Worm (Caenorhabditis elegans) whole organism, L4 larva: ENCODE results near the gene sel-12.
A peak's percentile ranks its signal among the peaks of the same experiment; 100 is the strongest.

Source experiments
- D1046.2 ChIP-seq: fragments of 200-800 bp; sonication (Bioruptor generic); IDR thresholded peaks from 2 replicates; pipeline ENCODE4 v1.3.6; 2022; ENCODE audit warnings: missing genetic modification characterization, missing compliant biosample characterization
- F10B5.3 ChIP-seq: sonication (generic microtip); optimal IDR thresholded peaks from 2 replicates; lab custom pipeline; 2016; ENCODE audit warnings: mild to moderate bottlenecking, missing genetic modification characterization, missing compliant biosample characterization
- F26F4.8 ChIP-seq: fragments of 200-800 bp; sonication (Bioruptor generic); conservative IDR thresholded peaks from 2 replicates; pipeline ENCODE4 v1.3.6; 2022; ENCODE audit warnings: missing genetic modification characterization, missing compliant biosample characterization
- R02D3.7 ChIP-seq: fragments of 150-350 bp; sonication (generic microtip); optimal IDR thresholded peaks from 3 replicates; lab custom pipeline; 2014; ENCODE audit warnings: missing biosample characterization, missing genetic modification characterization
- T20F7.1 ChIP-seq: fragments of 200-800 bp; sonication (Bioruptor generic); optimal IDR thresholded peaks from 2 replicates; lab custom pipeline; 2018; ENCODE audit warnings: mild to moderate bottlenecking, missing genetic modification characterization, missing compliant biosample characterization
- Y105C5A.15 ChIP-seq: fragments of 200-800 bp; sonication (Bioruptor generic); IDR thresholded peaks from 2 replicates; pipeline ENCODE4 v1.3.6; 2022; ENCODE audit warnings: missing genetic modification characterization, missing compliant biosample characterization
- Y75B8A.6 ChIP-seq: fragments of 200-800 bp; sonication (Bioruptor generic); IDR thresholded peaks from 2 replicates; pipeline ENCODE4 v1.3.6; 2022; ENCODE audit warnings: missing genetic modification reagents, missing genetic modification characterization, missing compliant biosample characterization
- ZK337.2 ChIP-seq: fragments of 200-800 bp; sonication (Bioruptor generic); IDR thresholded peaks from 2 replicates; pipeline ENCODE4 v1.3.6; 2022; ENCODE audit warnings: missing genetic modification reagents, missing genetic modification characterization, missing compliant biosample characterization
- aha-1 ChIP-seq: fragments of 150-350 bp; peaks from one replicate; lab custom pipeline; 2014; ENCODE audit warnings: missing biosample characterization, missing genetic modification characterization
- ama-1 ChIP-seq: fragments of 150-350 bp; optimal IDR thresholded peaks from 2 replicates; lab custom pipeline; 2014; ENCODE audit warnings: inconsistent platforms, mixed read lengths
- arid-1 ChIP-seq: fragments of 200-800 bp; sonication (Bioruptor generic); conservative IDR thresholded peaks from 2 replicates; pipeline ENCODE4 v1.3.6; 2022; ENCODE audit warnings: missing genetic modification reagents, missing genetic modification characterization, missing compliant biosample characterization
- ces-1 ChIP-seq: fragments of 150-350 bp; sonication (generic microtip); optimal IDR thresholded peaks from 4 replicates; lab custom pipeline; 2014; ENCODE audit warnings: missing biosample characterization, missing genetic modification reagents, missing genetic modification characterization
- cey-2 ChIP-seq: sonication (generic microtip); optimal IDR thresholded peaks from 3 replicates; lab custom pipeline; 2017; ENCODE audit warnings: missing genetic modification characterization, mild to moderate bottlenecking, missing compliant biosample characterization, antibody characterized with exemption, borderline replicate concordance; ENCODE audit not compliant: insufficient read depth
- ctbp-1 ChIP-seq: fragments of 200-800 bp; sonication (Bioruptor generic); IDR thresholded peaks from 2 replicates; pipeline ENCODE4 v1.3.6; 2022; ENCODE audit warnings: missing genetic modification reagents, missing genetic modification characterization, missing compliant biosample characterization
- daf-16 ChIP-seq, 3 experiments: sonication (generic microtip); optimal IDR thresholded peaks; 2 replicates each; lab custom pipeline; 2016 to 2017; ENCODE audit warnings: missing genetic modification characterization in 3 of 3, missing genetic modification reagents in 3 of 3, mild to moderate bottlenecking in 2 of 3, missing compliant biosample characterization in 2 of 3, missing biosample characterization in 1 of 3, moderate library complexity in 1 of 3
- dmd-8 ChIP-seq: fragments of 200-800 bp; sonication (Bioruptor generic); IDR thresholded peaks from 2 replicates; pipeline ENCODE4 v1.3.6; 2022; ENCODE audit warnings: missing genetic modification characterization, missing compliant biosample characterization
- dve-1 ChIP-seq: sonication (generic microtip); optimal IDR thresholded peaks from 2 replicates; lab custom pipeline; 2017; ENCODE audit warnings: antibody characterized with exemption, mild to moderate bottlenecking, missing genetic modification characterization, missing compliant biosample characterization; ENCODE audit not compliant: insufficient read depth
- hif-1 ChIP-seq, 2 experiments: sonication (generic microtip); optimal IDR thresholded peaks; 2 replicates each; lab custom pipeline; 2016 to 2017; ENCODE audit warnings: missing compliant biosample characterization in 2 of 2, missing genetic modification characterization in 2 of 2, missing genetic modification reagents in 2 of 2, missing genotype in 2 of 2, mild to moderate bottlenecking in 1 of 2
- hlh-30 ChIP-seq: sonication (generic microtip); optimal IDR thresholded peaks from 2 replicates; lab custom pipeline; 2017; ENCODE audit warnings: antibody characterized with exemption, mild to moderate bottlenecking, missing genetic modification characterization, missing compliant biosample characterization; ENCODE audit not compliant: insufficient read depth
- hmg-1.1 ChIP-seq: fragments of 200-800 bp; sonication (Bioruptor generic); IDR thresholded peaks from 2 replicates; pipeline ENCODE4 v1.3.6; 2022; ENCODE audit warnings: missing genetic modification reagents, missing genetic modification characterization, missing compliant biosample characterization
- jun-1 ChIP-seq: fragments of 150-350 bp; optimal IDR thresholded peaks from 2 replicates; lab custom pipeline; 2014; ENCODE audit warnings: missing biosample characterization, missing genetic modification reagents, missing genetic modification characterization
- lin-38 ChIP-seq: fragments of 200-800 bp; sonication (Bioruptor generic); IDR thresholded peaks from 2 replicates; pipeline ENCODE4 v1.3.6; 2022; ENCODE audit warnings: missing genetic modification reagents, missing genetic modification characterization, missing compliant biosample characterization
- lsy-2 ChIP-seq, 2 experiments: fragments of 150-350 bp in 1 of 2; sonication (generic microtip) in 1 of 2; optimal IDR thresholded peaks; 2 replicates each; lab custom pipeline; 2014 to 2017; ENCODE audit warnings: missing biosample characterization in 2 of 2, missing genetic modification characterization in 2 of 2
- madf-9 ChIP-seq: fragments of 200-800 bp; sonication (Bioruptor generic); conservative IDR thresholded peaks from 2 replicates; pipeline ENCODE4 v1.3.6; 2022; ENCODE audit warnings: missing genetic modification reagents, missing genetic modification characterization, missing compliant biosample characterization
- mdt-29 ChIP-seq: fragments of 200-800 bp; sonication (Bioruptor generic); IDR thresholded peaks from 2 replicates; pipeline ENCODE4 v1.3.6; 2022; ENCODE audit warnings: missing genetic modification reagents, missing genetic modification characterization, missing compliant biosample characterization
- mes-2 ChIP-seq: sonication (generic microtip); optimal IDR thresholded peaks from 2 replicates; lab custom pipeline; 2016; ENCODE audit warnings: missing genotype, mild to moderate bottlenecking, missing genetic modification characterization, missing compliant biosample characterization; ENCODE audit not compliant: poor library complexity, severe bottlenecking
- nhr-102 ChIP-seq: sonication (generic microtip); optimal IDR thresholded peaks from 2 replicates; lab custom pipeline; 2016; ENCODE audit warnings: mild to moderate bottlenecking, missing genetic modification characterization, moderate library complexity, missing compliant biosample characterization
- nhr-48 ChIP-seq: sonication (generic microtip); optimal IDR thresholded peaks from 2 replicates; lab custom pipeline; 2016; ENCODE audit warnings: mild to moderate bottlenecking, missing genetic modification characterization, missing compliant biosample characterization
- pha-4 ChIP-seq, 2 experiments: fragments of 150-350 bp in 1 of 2; fragments of 200-800 bp in 1 of 2; sonication (Bioruptor generic) in 1 of 2; IDR thresholded peaks in 1 of 2; optimal IDR thresholded peaks in 1 of 2; 2 replicates each; pipeline versions ENCODE4 v1.3.6 to Lab custom; 2014 to 2022; ENCODE audit warnings: missing genetic modification characterization in 2 of 2, missing genetic modification reagents in 2 of 2, missing biosample characterization in 1 of 2, missing compliant biosample characterization in 1 of 2
- php-3 ChIP-seq: fragments of 200-800 bp; sonication (Bioruptor generic); IDR thresholded peaks from 2 replicates; pipeline ENCODE4 v1.3.6; 2022; ENCODE audit warnings: missing genetic modification reagents, missing genetic modification characterization, missing compliant biosample characterization
- rbr-2 ChIP-seq: sonication (generic microtip); optimal IDR thresholded peaks from 2 replicates; lab custom pipeline; 2016; ENCODE audit warnings: missing genotype, missing genetic modification characterization, missing compliant biosample characterization
- set-16 ChIP-seq: fragments of 200-800 bp; sonication (Bioruptor generic); IDR thresholded peaks from 2 replicates; pipeline ENCODE4 v1.3.6; 2022; ENCODE audit warnings: missing genetic modification reagents, missing genetic modification characterization, missing compliant biosample characterization
- skn-1 ChIP-seq: fragments of 150-350 bp; optimal IDR thresholded peaks from 2 replicates; lab custom pipeline; 2014; ENCODE audit warnings: missing biosample characterization, missing genetic modification characterization
- spr-3 ChIP-seq: fragments of 200-800 bp; sonication (Bioruptor generic); optimal IDR thresholded peaks from 2 replicates; lab custom pipeline; 2018; ENCODE audit warnings: mild to moderate bottlenecking, missing genetic modification characterization, missing compliant biosample characterization
- tag-97 ChIP-seq: fragments of 200-800 bp; sonication (Bioruptor generic); IDR thresholded peaks from 2 replicates; pipeline ENCODE4 v1.3.6; 2022; ENCODE audit warnings: missing genetic modification characterization, missing compliant biosample characterization
- unc-39 ChIP-seq: sonication (generic microtip); optimal IDR thresholded peaks from 2 replicates; lab custom pipeline; 2017; ENCODE audit warnings: missing biosample characterization, missing genetic modification characterization
- unc-62 ChIP-seq, 3 experiments: fragments of 150-350 bp in 1 of 3; sonication (generic microtip); optimal IDR thresholded peaks in 2 of 3; peaks in 1 of 3; 1 replicate in 1 of 3; 2 replicates in 2 of 3; lab custom pipeline; 2014 to 2017; ENCODE audit warnings: missing biosample characterization in 3 of 3, missing genetic modification characterization in 3 of 3, missing genetic modification reagents in 3 of 3, missing genotype in 1 of 3
- zfp-2 ChIP-seq: sonication (generic microtip); optimal IDR thresholded peaks from 2 replicates; lab custom pipeline; 2016; ENCODE audit warnings: mild to moderate bottlenecking, missing genetic modification characterization, missing compliant biosample characterization
- zfp-3 ChIP-seq: fragments of 200-800 bp; sonication (Bioruptor generic); conservative IDR thresholded peaks from 2 replicates; pipeline ENCODE4 v1.3.6; 2022; ENCODE audit warnings: missing genetic modification reagents, missing genetic modification characterization, missing compliant biosample characterization
- zip-11 ChIP-seq: fragments of 200-800 bp; sonication (Bioruptor generic); IDR thresholded peaks from 2 replicates; pipeline ENCODE4 v1.3.6; 2022; ENCODE audit warnings: missing genetic modification characterization, missing compliant biosample characterization
- zip-2 ChIP-seq: fragments of 150-350 bp; optimal IDR thresholded peaks from 2 replicates; lab custom pipeline; 2014; ENCODE audit warnings: missing biosample characterization, missing genetic modification characterization
- ztf-11 ChIP-seq: fragments of 150-350 bp; optimal IDR thresholded peaks from 2 replicates; lab custom pipeline; 2014; ENCODE audit warnings: missing biosample characterization, missing genetic modification characterization

sel-12 gene

ce11 chrX:915510-915909, at the start of gene sel-12:
Gene sel-12, plus strand, starts transcription at chrX:915867.
- no peak for TF ChIP-seq dve-1 (tag; lab: Kevin White, UChicago)
- TF ChIP-seq unc-62 (GFP tag; optimal IDR thresholded peaks at IDR 0.05 in 1 of 2; lab: Kevin White, UChicago), result peak in 1 of 2 experiments; percentile 91
- TF ChIP-seq unc-62 (tag; optimal IDR thresholded peaks at IDR 0.05; lab: Kevin White, UChicago), result no peak
- no peak for TF ChIP-seq nhr-102 (tag; lab: Kevin White, UChicago)
- no peak for TF ChIP-seq lin-38 (GFP tag; lab: Robert Waterston, UW)
- peak; percentile 99 for TF ChIP-seq aha-1 (tag; lab: Kevin White, UChicago)
- no peak for TF ChIP-seq zip-11 (GFP tag; lab: Robert Waterston, UW)
- TF ChIP-seq ztf-11 (tag; lab: Kevin White, UChicago), result no peak
- TF ChIP-seq ctbp-1 (GFP tag; lab: Robert Waterston, UW), result no peak
- TF ChIP-seq cey-2 (tag; lab: Kevin White, UChicago), result no peak
- no peak for TF ChIP-seq zfp-2 (tag; lab: Kevin White, UChicago)
- TF ChIP-seq T20F7.1 (GFP tag; lab: Kevin White, UChicago), result no peak
- peak in 1 of 2 experiments; percentile 87 for TF ChIP-seq hif-1 (tag; optimal IDR thresholded peaks at IDR 0.05; lab: Kevin White, UChicago)
- TF ChIP-seq R02D3.7 (tag; lab: Kevin White, UChicago), result no peak
- no peak for TF ChIP-seq zfp-3 (GFP tag; lab: Robert Waterston, UW)
- no peak for TF ChIP-seq set-16 (GFP tag; lab: Robert Waterston, UW)
- TF ChIP-seq nhr-48 (tag; lab: Kevin White, UChicago), result no peak
- no peak for TF ChIP-seq dmd-8 (GFP tag; lab: Robert Waterston, UW)
- TF ChIP-seq arid-1 (GFP tag; lab: Robert Waterston, UW), result no peak
- no peak for TF ChIP-seq php-3 (GFP tag; lab: Robert Waterston, UW)
- no peak for TF ChIP-seq hmg-1.1 (GFP tag; lab: Robert Waterston, UW)
- TF ChIP-seq Y75B8A.6 (GFP tag; lab: Robert Waterston, UW), result no peak
- no peak for TF ChIP-seq D1046.2 (GFP tag; lab: Robert Waterston, UW)
- TF ChIP-seq pha-4 (GFP tag; IDR thresholded peaks at IDR 0.05; lab: Robert Waterston, UW), result no peak
- TF ChIP-seq pha-4 (tag; optimal IDR thresholded peaks at IDR 0.05; lab: Kevin White, UChicago), result no peak
- TF ChIP-seq skn-1 (tag; lab: Kevin White, UChicago), result no peak
- no peak for TF ChIP-seq mdt-29
- no peak for TF ChIP-seq F10B5.3 (tag; lab: Kevin White, UChicago)
- TF ChIP-seq ama-1 (lab: Kevin White, UChicago), result no peak
- no peak for TF ChIP-seq F26F4.8 (GFP tag; lab: Robert Waterston, UW)
- TF ChIP-seq ces-1, result no peak
- no peak for TF ChIP-seq jun-1 (tag; lab: Kevin White, UChicago)
- no peak for TF ChIP-seq spr-3 (GFP tag; lab: Kevin White, UChicago)
- TF ChIP-seq rbr-2 (tag; lab: Kevin White, UChicago), result peak; percentile 4
- TF ChIP-seq Y105C5A.15 (GFP tag; lab: Robert Waterston, UW), result no peak
- TF ChIP-seq madf-9 (GFP tag; lab: Robert Waterston, UW), result no peak
- TF ChIP-seq ZK337.2 (GFP tag; lab: Robert Waterston, UW), result no peak
- no peak for TF ChIP-seq unc-39 (tag; lab: Kevin White, UChicago)
- TF ChIP-seq zip-2 (tag; lab: Kevin White, UChicago), result no peak
- no peak for TF ChIP-seq daf-16 (GFP tag; optimal IDR thresholded peaks at IDR 0.05; lab: Kevin White, UChicago)
- TF ChIP-seq daf-16 (tag; optimal IDR thresholded peaks at IDR 0.05; lab: Kevin White, UChicago), result peak; percentile 31
- no peak for TF ChIP-seq mes-2 (tag; lab: Kevin White, UChicago)
- no peak for TF ChIP-seq tag-97 (GFP tag; lab: Robert Waterston, UW)
- TF ChIP-seq lsy-2 (tag; optimal IDR thresholded peaks at IDR 0.05; lab: Kevin White, UChicago), result peak in 1 of 2 experiments; percentile 25
- peak; percentile 8 for TF ChIP-seq hlh-30
- TF ChIP-seq, all 104 proteins: peak for 7
